Worm (Caenorhabditis elegans): ENCODE data around the gene rps-27.

DNA sequence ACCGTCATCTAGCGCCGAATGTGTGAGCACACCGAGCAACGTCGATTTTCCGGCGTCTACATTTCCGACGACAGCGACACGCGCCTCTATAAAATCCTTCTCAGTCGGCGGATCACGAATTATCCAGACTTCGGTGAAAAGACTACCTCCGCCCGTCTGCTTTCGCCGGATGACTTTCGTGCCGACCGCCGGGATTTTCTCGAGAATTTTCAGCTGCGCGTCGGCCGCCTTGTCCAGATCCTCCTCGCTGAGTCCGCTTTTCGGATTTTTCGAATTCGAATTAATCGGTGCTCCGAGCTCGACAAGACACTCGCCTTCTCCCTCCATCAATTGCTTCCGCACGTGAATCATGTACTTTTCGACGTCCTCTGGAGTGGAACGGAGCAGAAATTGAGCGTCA, 18.4 kb upstream of the rps-27 start:
- no peak for TF ChIP-seq pha-4 (tag; optimal IDR thresholded peaks at IDR 0.05)
- no peak for TF ChIP-seq fos-1 (tag; optimal IDR thresholded peaks at IDR 0.05)
- no peak for TF ChIP-seq ceh-82 (tag; optimal IDR thresholded peaks at IDR 0.05)
- TF ChIP-seq ceh-9 (tag; optimal IDR thresholded peaks at IDR 0.05): no peak
- TF ChIP-seq ztf-11 (tag; optimal IDR thresholded peaks at IDR 0.05): no peak
- TF ChIP-seq elt-1 (tag; optimal IDR thresholded peaks at IDR 0.05): no peak
- no peak for TF ChIP-seq unc-62 (GFP tag; optimal IDR thresholded peaks at IDR 0.05)
- no peak for TF ChIP-seq hmg-11 (tag; optimal IDR thresholded peaks at IDR 0.05)
- no peak for TF ChIP-seq nhr-23 (tag; optimal IDR thresholded peaks at IDR 0.05)
- no peak for TF ChIP-seq jun-1 (tag; optimal IDR thresholded peaks at IDR 0.05)
- no peak for TF ChIP-seq mdl-1 (tag; optimal IDR thresholded peaks at IDR 0.05)
- no peak for TF ChIP-seq nhr-67 (tag; optimal IDR thresholded peaks at IDR 0.05)
- no peak for TF ChIP-seq skn-1 (tag; optimal IDR thresholded peaks at IDR 0.05)
- no peak for TF ChIP-seq R02D3.7 (tag; optimal IDR thresholded peaks at IDR 0.05)
